Worm (Caenorhabditis elegans) whole organism, L4 larva: ENCODE data around the gene Y62H9A.10.

ENCODE experiments used
- fkh-10 ChIP-seq: fragments of 150-350 bp; optimal IDR thresholded peaks from 2 replicates; lab custom pipeline; 2014; ENCODE audit warnings: missing biosample characterization, missing genetic modification reagents, missing genetic modification characterization
- jun-1 ChIP-seq: fragments of 150-350 bp; optimal IDR thresholded peaks from 2 replicates; lab custom pipeline; 2014; ENCODE audit warnings: missing biosample characterization, missing genetic modification reagents, missing genetic modification characterization
- lin-38 ChIP-seq: fragments of 200-800 bp; sonication (Bioruptor generic); IDR thresholded peaks from 2 replicates; pipeline ENCODE4 v1.3.6; 2022; ENCODE audit warnings: missing genetic modification reagents, missing genetic modification characterization, missing compliant biosample characterization
- mdl-1 ChIP-seq, 2 experiments: fragments of 150-350 bp in 1 of 2; sonication (generic microtip) in 1 of 2; optimal IDR thresholded peaks; 2 replicates each; lab custom pipeline; 2014 to 2017; ENCODE audit warnings: missing biosample characterization in 2 of 2, missing genetic modification characterization in 2 of 2
- pqm-1 ChIP-seq: sonication (generic microtip); optimal IDR thresholded peaks from 2 replicates; lab custom pipeline; 2017; ENCODE audit warnings: missing biosample characterization, missing genetic modification characterization
- zag-1 ChIP-seq: fragments of 150-350 bp; optimal IDR thresholded peaks from 2 replicates; lab custom pipeline; 2014; ENCODE audit warnings: missing biosample characterization, missing genetic modification characterization
- ztf-11 ChIP-seq: fragments of 150-350 bp; optimal IDR thresholded peaks from 2 replicates; lab custom pipeline; 2014; ENCODE audit warnings: missing biosample characterization, missing genetic modification characterization

DNA sequence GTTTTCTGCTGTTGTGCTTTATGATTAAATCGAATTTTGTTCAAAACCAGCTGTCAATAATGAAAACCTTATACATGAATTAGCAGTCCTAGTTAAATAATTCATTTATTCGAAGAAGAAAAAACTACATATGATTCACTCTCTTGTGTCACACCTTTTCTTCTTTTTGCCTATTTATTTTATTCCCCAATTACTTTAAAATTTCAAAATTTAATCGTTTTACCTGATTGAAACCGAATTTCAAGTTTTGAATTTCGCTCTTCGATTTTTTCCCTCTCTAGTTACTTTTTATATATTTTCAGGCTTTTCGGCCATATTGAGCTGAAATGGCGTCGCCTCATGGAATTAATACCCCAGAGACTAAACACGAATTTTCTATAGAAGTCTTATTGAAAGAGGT is 50.1 kb downstream of the Y62H9A.10 start, which contains the start of gene xtr-1:
- TF ChIP-seq jun-1 (tag; lab: Kevin White, UChicago) (no peak), lin-38 (GFP tag; lab: Robert Waterston, UW) (no peak), fkh-10 (no peak), pqm-1 (tag; lab: Kevin White, UChicago) (no peak), ztf-11 (tag; lab: Kevin White, UChicago) (no peak), mdl-1 (tag; optimal IDR thresholded peaks at IDR 0.05; lab: Kevin White, UChicago) (no peak), zag-1 (no peak)
